Fruit fly (Drosophila melanogaster): ENCODE data around the gene CG33169.
A peak's percentile ranks its signal among the peaks of the same experiment; 100 is the strongest.

Gene CG33169

DNA sequence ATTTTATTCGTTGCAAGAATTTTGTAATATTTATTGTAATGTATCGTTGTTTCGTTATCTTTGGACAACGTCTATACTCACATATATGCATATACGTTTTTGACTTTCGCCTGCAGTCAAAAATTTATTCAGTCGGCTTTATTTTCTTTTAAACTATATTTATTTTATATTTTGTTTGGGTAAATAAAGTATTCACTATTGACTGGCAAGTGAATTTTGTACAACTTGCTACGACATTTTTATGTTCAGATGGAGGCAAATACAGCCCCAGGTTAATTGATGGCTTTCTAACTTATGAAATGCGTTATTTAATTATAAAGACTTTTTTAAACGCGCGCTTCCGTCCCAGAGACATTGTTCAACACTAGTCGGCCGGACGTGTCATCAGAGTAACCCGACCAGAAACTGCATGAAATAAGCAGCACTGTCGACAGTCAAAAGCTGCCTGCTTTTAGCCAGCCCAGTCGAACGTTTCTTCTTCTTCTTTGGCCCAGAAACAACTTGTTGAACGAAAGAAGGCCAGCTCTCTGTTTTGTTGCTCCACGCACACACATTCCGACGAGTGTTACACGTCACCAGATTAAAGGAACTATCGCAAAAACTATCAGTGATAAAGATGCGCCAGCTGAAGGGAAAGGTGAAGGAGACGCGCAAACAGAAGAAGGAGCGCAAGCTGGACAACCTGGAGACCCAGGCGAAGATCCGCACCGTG is at the start of gene CG33169 (continued):
- peak; percentile 73 for TF ChIP-seq CG14667 (GFP tag; IDR thresholded peaks at IDR 0.05)
- TF ChIP-seq CG6813 (GFP tag; optimal IDR thresholded peaks at IDR 0.05), result peak; percentile 43
- peak; percentile 66 for TF ChIP-seq CG3995 (GFP tag; optimal IDR thresholded peaks at IDR 0.05)
- peak; percentile 63 for TF ChIP-seq CG12299 (tag; optimal IDR thresholded peaks at IDR 0.05)
- peak; percentile 84 for TF ChIP-seq luna (GFP tag; optimal IDR thresholded peaks at IDR 0.05)
- peak; percentile 72; the same call in 1 of the 2 replicates for TF ChIP-seq ham (GFP tag; IDR thresholded peaks at IDR 0.05)
- TF ChIP-seq pita (GFP tag; optimal IDR thresholded peaks at IDR 0.05), result no peak
- no peak for TF ChIP-seq Blimp-1 (GFP tag; optimal IDR thresholded peaks at IDR 0.05)
- no peak for TF ChIP-seq Dip2 (GFP tag; IDR thresholded peaks at IDR 0.05)
- no peak for TF ChIP-seq dan (GFP tag; IDR thresholded peaks at IDR 0.05)
- TF ChIP-seq Sox100B (GFP tag; optimal IDR thresholded peaks at IDR 0.05), result peak; percentile 41
- TF ChIP-seq Optix (GFP tag; IDR thresholded peaks at IDR 0.05), result peak; percentile 67
- peak; percentile 93 for TF ChIP-seq Antp (GFP tag; optimal IDR thresholded peaks at IDR 0.05)
- peak; percentile 59 for TF ChIP-seq CG2875 (GFP tag; optimal IDR thresholded peaks at IDR 0.05)
- TF ChIP-seq CG2129 (GFP tag; IDR thresholded peaks at IDR 0.05; ENCODE audit: partially characterized antibody), result peak; percentile 31
- TF ChIP-seq CG15011 (GFP tag; optimal IDR thresholded peaks at IDR 0.05), result peak; percentile 52
- peak; percentile 69 for TF ChIP-seq CG15269 (tag; optimal IDR thresholded peaks at IDR 0.05)
- TF ChIP-seq Gug (GFP tag; IDR thresholded peaks at IDR 0.05), result peak; percentile 86
- TF ChIP-seq Ssrp (tag; optimal IDR thresholded peaks at IDR 0.05), result peak; percentile 33
- TF ChIP-seq CG12391 (tag; optimal IDR thresholded peaks at IDR 0.05), result peak; percentile 72
- TF ChIP-seq CG32767 (GFP tag; IDR thresholded peaks at IDR 0.05), result peak; percentile 38; the same call in 1 of the 2 replicates
- TF ChIP-seq H2.0 (GFP tag; IDR thresholded peaks at IDR 0.05), result peak; percentile 83
- TF ChIP-seq tup (GFP tag; optimal IDR thresholded peaks at IDR 0.05), result peak; percentile 83
- TF ChIP-seq ro (GFP tag; IDR thresholded peaks at IDR 0.05), result peak; percentile 73; the same call in 1 of the 2 replicates
- TF ChIP-seq Asciz (GFP tag; optimal IDR thresholded peaks at IDR 0.05), result peak; percentile 49
- TF ChIP-seq Drgx (GFP tag; IDR thresholded peaks at IDR 0.05), result peak; percentile 41; the same call in 1 of the 2 replicates
- peak; percentile 56 for TF ChIP-seq Vsx1 (GFP tag; optimal IDR thresholded peaks at IDR 0.05)
- TF ChIP-seq CG15601 (tag; optimal IDR thresholded peaks at IDR 0.05), result peak; percentile 80
- TF ChIP-seq ab (GFP tag; optimal IDR thresholded peaks at IDR 0.05), result peak; percentile 80
- no peak for TF ChIP-seq Doc3 (GFP tag; IDR thresholded peaks at IDR 0.05; ENCODE audit: partially characterized antibody)
- peak in 1 of 2 experiments; percentile 90 for TF ChIP-seq Hr51 (GFP tag; optimal IDR thresholded peaks at IDR 0.05)
- peak; percentile 52 for TF ChIP-seq CG10147 (GFP tag; optimal IDR thresholded peaks at IDR 0.05)
- peak; percentile 56 for TF ChIP-seq CG12104 (GFP tag; optimal IDR thresholded peaks at IDR 0.05)
- peak; percentile 79 for TF ChIP-seq pb (GFP tag; optimal IDR thresholded peaks at IDR 0.05)
- TF ChIP-seq CG8765 (GFP tag; IDR thresholded peaks at IDR 0.05), result peak; percentile 79
- no peak for TF ChIP-seq prd (optimal IDR thresholded peaks at IDR 0.05)
- peak; percentile 82 for TF ChIP-seq prd (GFP tag; IDR thresholded peaks at IDR 0.05)
- peak; percentile 96 for TF ChIP-seq mam (GFP tag; optimal IDR thresholded peaks at IDR 0.05)
- TF ChIP-seq Hr39 (optimal IDR thresholded peaks at IDR 0.05), result no peak
- TF ChIP-seq CG31365 (tag; optimal IDR thresholded peaks at IDR 0.05), result peak; percentile 40
- TF ChIP-seq HmgD (GFP tag; optimal IDR thresholded peaks at IDR 0.05), result peak; percentile 98
- peak; percentile 77 for TF ChIP-seq CG12744 (GFP tag; optimal IDR thresholded peaks at IDR 0.05)
- no peak for TF ChIP-seq CG1832 (GFP tag; optimal IDR thresholded peaks at IDR 0.05)
- TF ChIP-seq trh (GFP tag; optimal IDR thresholded peaks at IDR 0.05), result peak; percentile 65
- no peak for TF ChIP-seq CG10565 (GFP tag; optimal IDR thresholded peaks at IDR 0.05)
- TF ChIP-seq Xbp1 (GFP tag; optimal IDR thresholded peaks at IDR 0.05), result peak; percentile 94
- no peak for TF ChIP-seq exex (tag; optimal IDR thresholded peaks at IDR 0.05)
- TF ChIP-seq CG1024 (GFP tag; IDR thresholded peaks at IDR 0.05), result peak; percentile 55
- peak; percentile 90 for TF ChIP-seq CG7786 (GFP tag; optimal IDR thresholded peaks at IDR 0.05)
- peak; percentile 95 for TF ChIP-seq CG11247 (GFP tag; IDR thresholded peaks at IDR 0.05)
